Fruit fly (Drosophila melanogaster) whole organism, embryonic: ENCODE measurements around the gene nwk.

Experiments
- Adf1 ChIP-seq: fragments of 200-800 bp; sonication (Bioruptor generic); IDR thresholded peaks from 2 replicates; pipeline ENCODE4 v1.3.6; 2022; ENCODE audit warnings: missing biosample characterization, missing genetic modification characterization
- Asciz ChIP-seq: fragments of 200-800 bp; sonication (Bioruptor generic); optimal IDR thresholded peaks from 2 replicates; lab custom pipeline; 2017; ENCODE audit warnings: missing biosample characterization, mild to moderate bottlenecking, missing genetic modification characterization, missing genetic modification reagents
- CG10274 ChIP-seq: fragments of 200-800 bp; sonication (Bioruptor generic); optimal IDR thresholded peaks from 3 replicates; lab custom pipeline; 2017; ENCODE audit warnings: missing biosample characterization, mild to moderate bottlenecking, missing genetic modification characterization
- CG14710 ChIP-seq: fragments of 200-800 bp; sonication (Bioruptor generic); optimal IDR thresholded peaks from 3 replicates; lab custom pipeline; 2019; ENCODE audit warnings: missing biosample characterization, mild to moderate bottlenecking, missing genetic modification characterization, moderate library complexity
- CG15011 ChIP-seq: fragments of 200-800 bp; sonication (Bioruptor generic); optimal IDR thresholded peaks from 3 replicates; lab custom pipeline; 2018; ENCODE audit warnings: missing biosample characterization, mild to moderate bottlenecking, missing genetic modification characterization
- CG15601 ChIP-seq: fragments of 200-800 bp; sonication (Bioruptor generic); optimal IDR thresholded peaks from 3 replicates; lab custom pipeline; 2019; ENCODE audit warnings: missing biosample characterization, mild to moderate bottlenecking, missing genetic modification characterization, moderate library complexity
- CG18011 ChIP-seq: fragments of 200-800 bp; sonication (Bioruptor generic); optimal IDR thresholded peaks from 2 replicates; lab custom pipeline; 2017; ENCODE audit warnings: missing biosample characterization, missing genetic modification characterization, mild to moderate bottlenecking, moderate library complexity, missing genotype
- CG18262 ChIP-seq: fragments of 200-800 bp; optimal IDR thresholded peaks from 3 replicates; lab custom pipeline; 2019; ENCODE audit warnings: missing biosample characterization, mild to moderate bottlenecking, missing genetic modification characterization, moderate library complexity
- CG32767 ChIP-seq: fragments of 200-800 bp; sonication (Bioruptor generic); IDR thresholded peaks from 2 replicates; pipeline ENCODE4 v1.3.6; 2022; ENCODE audit warnings: missing biosample characterization, missing genetic modification characterization
- CG3995 ChIP-seq: fragments of 200-800 bp; sonication (Bioruptor generic); optimal IDR thresholded peaks from 3 replicates; lab custom pipeline; 2016; ENCODE audit warnings: missing biosample characterization, missing genetic modification characterization
- CG4282 ChIP-seq: fragments of 200-800 bp; sonication (Bioruptor generic); optimal IDR thresholded peaks from 2 replicates; lab custom pipeline; 2016; ENCODE audit warnings: missing biosample characterization, missing genetic modification characterization
- CG4820 ChIP-seq: fragments of 200-800 bp; sonication (Bioruptor generic); optimal IDR thresholded peaks from 3 replicates; lab custom pipeline; 2016; ENCODE audit warnings: missing biosample characterization, missing genetic modification characterization
- CG6175 ChIP-seq: fragments of 200-800 bp; sonication (Bioruptor generic); IDR thresholded peaks from 3 replicates; pipeline ENCODE4 v1.3.6; 2022; ENCODE audit warnings: missing biosample characterization, missing genetic modification characterization
- CG6689 ChIP-seq: fragments of 200-800 bp; sonication (Bioruptor generic); IDR thresholded peaks from 2 replicates; pipeline ENCODE4 v1.3.6; 2022; ENCODE audit warnings: missing biosample characterization, missing genetic modification characterization
- CG7357 ChIP-seq: fragments of 200-800 bp; sonication (Bioruptor generic); IDR thresholded peaks from 3 replicates; pipeline ENCODE4 v1.3.6; 2022; ENCODE audit warnings: missing biosample characterization, missing genetic modification characterization
- CG8359 ChIP-seq: fragments of 200-800 bp; sonication (Bioruptor generic); optimal IDR thresholded peaks from 2 replicates; lab custom pipeline; 2017; ENCODE audit warnings: missing biosample characterization, mild to moderate bottlenecking, missing genetic modification characterization, borderline replicate concordance
- CG8478 ChIP-seq: fragments of >200 bp; optimal IDR thresholded peaks from 2 replicates; lab custom pipeline; 2018
- CG9797 ChIP-seq: fragments of 200-800 bp; sonication (Bioruptor generic); optimal IDR thresholded peaks from 3 replicates; lab custom pipeline; 2018; ENCODE audit warnings: missing biosample characterization, mild to moderate bottlenecking, missing genetic modification characterization
- H2.0 ChIP-seq: fragments of 200-800 bp; sonication (Bioruptor generic); IDR thresholded peaks from 2 replicates; pipeline ENCODE4 v1.3.6; 2022; ENCODE audit warnings: missing biosample characterization, missing genetic modification characterization
- HLH4C ChIP-seq: fragments of 200-800 bp; sonication (Bioruptor generic); IDR thresholded peaks from 3 replicates; pipeline ENCODE4 v1.3.6; 2022; ENCODE audit warnings: missing biosample characterization, missing genetic modification characterization; ENCODE audit not compliant: partially characterized antibody
- HmgD ChIP-seq: fragments of 200-800 bp; sonication (Bioruptor generic); optimal IDR thresholded peaks from 3 replicates; lab custom pipeline; 2016; ENCODE audit warnings: missing biosample characterization, missing genetic modification characterization
- Hmr ChIP-seq: fragments of 200-800 bp; sonication (Bioruptor generic); optimal IDR thresholded peaks from 3 replicates; lab custom pipeline; 2017; ENCODE audit warnings: mild to moderate bottlenecking, missing biosample characterization, missing genetic modification reagents, missing genetic modification characterization
- Hsf ChIP-seq: fragments of 200-800 bp; sonication (Bioruptor generic); optimal IDR thresholded peaks from 3 replicates; lab custom pipeline; 2016; ENCODE audit warnings: missing biosample characterization, missing genetic modification characterization
- MBD-R2 ChIP-seq: fragments of 200-800 bp; sonication (Bioruptor generic); IDR thresholded peaks from 2 replicates; pipeline ENCODE4 v1.3.6; 2022; ENCODE audit warnings: missing biosample characterization, missing genetic modification characterization
- MESR4 ChIP-seq: fragments of 200-800 bp; sonication (Bioruptor generic); optimal IDR thresholded peaks from 2 replicates; lab custom pipeline; 2018; ENCODE audit warnings: missing biosample characterization, mild to moderate bottlenecking, missing genetic modification characterization, moderate library complexity
- Mes4 ChIP-seq: fragments of 200-800 bp; sonication (Bioruptor generic); optimal IDR thresholded peaks from 2 replicates; lab custom pipeline; 2016; ENCODE audit warnings: missing biosample characterization, missing genetic modification characterization
- NFAT ChIP-seq: fragments of 200-800 bp; sonication (Bioruptor generic); IDR thresholded peaks from 2 replicates; pipeline ENCODE4 v1.3.6; 2022; ENCODE audit warnings: missing biosample characterization, missing genetic modification characterization
- Nf-YB ChIP-seq: fragments of 200-800 bp; sonication (Bioruptor generic); optimal IDR thresholded peaks from 3 replicates; lab custom pipeline; 2019; ENCODE audit warnings: missing biosample characterization, mild to moderate bottlenecking, missing genetic modification characterization, moderate library complexity
- Pdp1 ChIP-seq, 2 experiments: fragments of 200-800 bp; sonication (Bioruptor generic); optimal IDR thresholded peaks; 3 replicates each; lab custom pipeline; 2016; ENCODE audit warnings: missing biosample characterization in 2 of 2, missing genetic modification characterization in 2 of 2, mild to moderate bottlenecking in 1 of 2, moderate library complexity in 1 of 2
- Sin3A ChIP-seq: fragments of >200 bp; optimal IDR thresholded peaks from 2 replicates; lab custom pipeline; 2018
- Spps ChIP-seq: fragments of 200-800 bp; sonication (Bioruptor generic); optimal IDR thresholded peaks from 2 replicates; lab custom pipeline; 2018; ENCODE audit warnings: missing biosample characterization, mild to moderate bottlenecking, missing genetic modification characterization
- bab2 ChIP-seq: fragments of 200-800 bp; sonication (Bioruptor generic); optimal IDR thresholded peaks from 2 replicates; lab custom pipeline; 2016; ENCODE audit warnings: missing biosample characterization, missing genetic modification characterization
- br ChIP-seq: fragments of >200 bp; optimal IDR thresholded peaks from 2 replicates; lab custom pipeline; 2017
- chif ChIP-seq, 2 experiments: fragments of 200-800 bp; sonication (Bioruptor generic); optimal IDR thresholded peaks; 3 replicates each; lab custom pipeline; 2016; ENCODE audit warnings: missing biosample characterization in 2 of 2, missing genetic modification characterization in 2 of 2
- hbn ChIP-seq: fragments of 200-800 bp; sonication (Bioruptor generic); IDR thresholded peaks from 2 replicates; pipeline ENCODE4 v1.3.6; 2022; ENCODE audit warnings: missing biosample characterization, missing genetic modification characterization; ENCODE audit not compliant: partially characterized antibody
- kay ChIP-seq: fragments of 200-800 bp; sonication (Bioruptor generic); optimal IDR thresholded peaks from 2 replicates; lab custom pipeline; 2016; ENCODE audit warnings: missing biosample characterization, missing genetic modification characterization
- lab ChIP-seq: fragments of 200-800 bp; sonication (Bioruptor generic); optimal IDR thresholded peaks from 3 replicates; lab custom pipeline; 2017; ENCODE audit warnings: missing biosample characterization, missing genetic modification characterization, mild to moderate bottlenecking, moderate library complexity, missing genetic modification reagents
- lmd ChIP-seq: fragments of 200-800 bp; sonication (Bioruptor generic); IDR thresholded peaks from 2 replicates; pipeline ENCODE4 v1.3.6; 2022; ENCODE audit warnings: missing biosample characterization, missing genetic modification characterization
- nerfin-1 ChIP-seq: fragments of 200-800 bp; sonication (Bioruptor generic); optimal IDR thresholded peaks from 3 replicates; lab custom pipeline; 2019; ENCODE audit warnings: missing biosample characterization, mild to moderate bottlenecking, missing genetic modification characterization, moderate library complexity
- p53 ChIP-seq: fragments of 200-800 bp; sonication (Bioruptor generic); optimal IDR thresholded peaks from 2 replicates; lab custom pipeline; 2016; ENCODE audit warnings: missing biosample characterization, missing genetic modification characterization
- peb ChIP-seq: fragments of 200-800 bp; sonication (Bioruptor generic); IDR thresholded peaks from 2 replicates; pipeline ENCODE4 v1.3.6; 2022; ENCODE audit warnings: missing biosample characterization, missing genetic modification characterization
- pros ChIP-seq: fragments of 200-800 bp; sonication (Bioruptor generic); optimal IDR thresholded peaks from 3 replicates; lab custom pipeline; 2019; ENCODE audit warnings: missing biosample characterization, mild to moderate bottlenecking, missing genetic modification characterization, moderate library complexity
- pzg ChIP-seq: fragments of 200-800 bp; sonication (Bioruptor generic); optimal IDR thresholded peaks from 3 replicates; lab custom pipeline; 2018; ENCODE audit warnings: missing biosample characterization, mild to moderate bottlenecking, missing genetic modification characterization, moderate library complexity
- salm ChIP-seq: fragments of 200-800 bp; sonication (Bioruptor generic); optimal IDR thresholded peaks from 2 replicates; lab custom pipeline; 2018; ENCODE audit warnings: missing biosample characterization, mild to moderate bottlenecking, missing genetic modification characterization
- tap ChIP-seq: fragments of 200-800 bp; optimal IDR thresholded peaks from 3 replicates; lab custom pipeline; 2019; ENCODE audit warnings: missing biosample characterization, mild to moderate bottlenecking, missing genetic modification characterization, moderate library complexity
- tgo ChIP-seq: fragments of 200-800 bp; sonication (Bioruptor generic); IDR thresholded peaks from 3 replicates; pipeline ENCODE4 v1.3.6; 2022; ENCODE audit warnings: missing biosample characterization, missing genetic modification characterization
- trem ChIP-seq: fragments of 200-800 bp; optimal IDR thresholded peaks from 3 replicates; lab custom pipeline; 2019; ENCODE audit warnings: missing biosample characterization, mild to moderate bottlenecking, missing genetic modification characterization, moderate library complexity
- twi ChIP-seq: fragments of 200-800 bp; optimal IDR thresholded peaks from 2 replicates; lab custom pipeline; 2019; ENCODE audit warnings: missing biosample characterization, mild to moderate bottlenecking, missing genetic modification characterization, moderate library complexity
- unc-4 ChIP-seq: fragments of 200-800 bp; sonication (Bioruptor generic); IDR thresholded peaks from 2 replicates; pipeline ENCODE4 v1.3.6; 2022; ENCODE audit warnings: missing biosample characterization, missing genetic modification characterization; ENCODE audit not compliant: partially characterized antibody
- zfh1 ChIP-seq: fragments of 200-800 bp; sonication (Bioruptor generic); IDR thresholded peaks from 3 replicates; pipeline ENCODE4 v1.3.6; 2022; ENCODE audit warnings: missing biosample characterization, missing genetic modification characterization

nwk gene

dm6 chr3L:9126888-9127689, 10.6 kb upstream of the nwk start (continued):
- TF ChIP-seq HLH4C (GFP tag; lab: Robert Waterston, UW) (no peak), CG4282 (GFP tag; lab: Kevin White, UChicago) (no peak), CG4820 (GFP tag; lab: Kevin White, UChicago) (no peak), NFAT (peak; percentile 44; the same call in 1 of the 2 replicates), trem (tag; lab: Kevin White, UChicago) (no peak), CG14710 (tag; lab: Kevin White, UChicago) (no peak), chif (GFP tag; optimal IDR thresholded peaks at IDR 0.05; lab: Kevin White, UChicago) (peak in 1 of 2 experiments; percentile 1), pros (GFP tag; lab: Kevin White, UChicago) (no peak), MESR4 (GFP tag; lab: Kevin White, UChicago) (no peak), Nf-YB (GFP tag; lab: Kevin White, UChicago) (no peak), Spps (no peak), H2.0 (GFP tag; lab: Robert Waterston, UW) (no peak; the same call in 1 of the 2 replicates), CG9797 (GFP tag; lab: Kevin White, UChicago) (no peak), MBD-R2 (no peak), unc-4 (GFP tag; lab: Robert Waterston, UW) (no peak), CG15601 (tag; lab: Kevin White, UChicago) (no peak), CG6689 (GFP tag; lab: Robert Waterston, UW) (no peak; the same call in 1 of the 2 replicates), lab (GFP tag; lab: Kevin White, UChicago) (peak; percentile 80), Hsf (GFP tag; lab: Kevin White, UChicago) (peak; percentile 22), CG18262 (peak; percentile 40), CG3995 (GFP tag; lab: Kevin White, UChicago) (no peak), peb (GFP tag; lab: Robert Waterston, UW) (no peak), Sin3A (no peak), CG8359 (GFP tag; lab: Kevin White, UChicago) (no peak), zfh1 (0 out of 3 replicates have a peak, but pooled peaks have one; percentile 27), salm (tag; lab: Kevin White, UChicago) (no peak), tap (no peak), lmd (peak; percentile 67), CG6175 (GFP tag; lab: Robert Waterston, UW) (no peak), pzg (GFP tag; lab: Kevin White, UChicago) (no peak), HmgD (no peak), nerfin-1 (no peak), CG18011 (GFP tag; lab: Kevin White, UChicago) (peak; percentile 18), Mes4 (GFP tag; lab: Kevin White, UChicago) (no peak), twi (tag; lab: Kevin White, UChicago) (no peak), p53 (GFP tag; lab: Kevin White, UChicago) (no peak), CG15011 (GFP tag; lab: Kevin White, UChicago) (peak; percentile 44), CG10274 (GFP tag; lab: Kevin White, UChicago) (peak; percentile 37), CG32767 (GFP tag; lab: Robert Waterston, UW) (no peak), Asciz (GFP tag; lab: Kevin White, UChicago) (no peak), tgo (GFP tag; lab: Robert Waterston, UW) (peak; percentile 46; the same call in 2 of the 3 replicates), Hmr (GFP tag; lab: Kevin White, UChicago) (peak; percentile 78), Adf1 (GFP tag; lab: Robert Waterston, UW) (no peak), kay (GFP tag; lab: Kevin White, UChicago) (peak; percentile 44), hbn (GFP tag; lab: Robert Waterston, UW) (peak; percentile 26; the same call in 1 of the 2 replicates), CG7357 (GFP tag; lab: Robert Waterston, UW) (peak; percentile 53; the same call in 2 of the 3 replicates), CG8478 (no peak), br (no peak), bab2 (GFP tag; lab: Kevin White, UChicago) (no peak), Pdp1 (GFP tag; optimal IDR thresholded peaks at IDR 0.05; lab: Kevin White, UChicago) (peak; percentile 30 to 48)
